Fruit fly (Drosophila melanogaster) whole organism, embryonic: ENCODE measurements around the gene CG32847.

ENCODE experiments used
- ATbp ChIP-seq: fragments of 200-800 bp; sonication (Bioruptor generic); optimal IDR thresholded peaks from 2 replicates; lab custom pipeline; 2017; ENCODE audit warnings: missing biosample characterization, mild to moderate bottlenecking, missing genetic modification characterization, missing genetic modification reagents
- Asciz ChIP-seq: fragments of 200-800 bp; sonication (Bioruptor generic); optimal IDR thresholded peaks from 2 replicates; lab custom pipeline; 2017; ENCODE audit warnings: missing biosample characterization, mild to moderate bottlenecking, missing genetic modification characterization, missing genetic modification reagents
- CG10147 ChIP-seq: fragments of 200-800 bp; sonication (Bioruptor generic); optimal IDR thresholded peaks from 2 replicates; lab custom pipeline; 2019; ENCODE audit warnings: missing biosample characterization, mild to moderate bottlenecking, missing genetic modification characterization, moderate library complexity
- CG10654 ChIP-seq: fragments of 200-800 bp; sonication (Bioruptor generic); optimal IDR thresholded peaks from 2 replicates; lab custom pipeline; 2016; ENCODE audit warnings: missing biosample characterization, missing genetic modification characterization
- CG15269 ChIP-seq: fragments of 200-800 bp; sonication (Bioruptor generic); optimal IDR thresholded peaks from 2 replicates; lab custom pipeline; 2018; ENCODE audit warnings: missing biosample characterization, mild to moderate bottlenecking, missing genetic modification characterization, moderate library complexity
- CG15479 ChIP-seq: fragments of 200-800 bp; sonication (Bioruptor generic); optimal IDR thresholded peaks from 3 replicates; lab custom pipeline; 2019; ENCODE audit warnings: missing biosample characterization, mild to moderate bottlenecking, missing genetic modification characterization, moderate library complexity
- CG17361 ChIP-seq: fragments of 200-800 bp; sonication (Bioruptor generic); IDR thresholded peaks from 3 replicates; pipeline ENCODE4 v1.3.6; 2022; ENCODE audit warnings: missing biosample characterization, missing genetic modification characterization
- CG17612 ChIP-seq: fragments of 200-800 bp; sonication (Bioruptor generic); IDR thresholded peaks from 2 replicates; pipeline ENCODE4 v1.3.6; 2022; ENCODE audit warnings: missing biosample characterization, missing genetic modification characterization
- CG30431 ChIP-seq: fragments of 200-800 bp; sonication (Bioruptor generic); optimal IDR thresholded peaks from 2 replicates; lab custom pipeline; 2017; ENCODE audit warnings: missing biosample characterization, missing genetic modification characterization
- CG3065 ChIP-seq: fragments of 200-800 bp; sonication (Bioruptor generic); optimal IDR thresholded peaks from 2 replicates; lab custom pipeline; 2016; ENCODE audit warnings: missing biosample characterization, missing genetic modification characterization
- CG31365 ChIP-seq: fragments of 200-800 bp; sonication (Bioruptor generic); optimal IDR thresholded peaks from 2 replicates; lab custom pipeline; 2018; ENCODE audit warnings: missing biosample characterization, mild to moderate bottlenecking, missing genetic modification characterization
- CG4328 ChIP-seq: fragments of 200-800 bp; sonication (Bioruptor generic); optimal IDR thresholded peaks from 3 replicates; lab custom pipeline; 2017; ENCODE audit warnings: missing biosample characterization, missing genetic modification reagents, missing genetic modification characterization
- CG4360 ChIP-seq: fragments of 200-800 bp; sonication (Bioruptor generic); IDR thresholded peaks from 2 replicates; pipeline ENCODE4 v1.3.6; 2022; ENCODE audit warnings: missing biosample characterization, missing genetic modification characterization
- CG4820 ChIP-seq: fragments of 200-800 bp; sonication (Bioruptor generic); optimal IDR thresholded peaks from 3 replicates; lab custom pipeline; 2016; ENCODE audit warnings: missing biosample characterization, missing genetic modification characterization
- CG5180 ChIP-seq: fragments of 200-800 bp; sonication (Bioruptor generic); optimal IDR thresholded peaks from 3 replicates; lab custom pipeline; 2017; ENCODE audit warnings: missing biosample characterization, missing genetic modification characterization, mild to moderate bottlenecking, moderate library complexity, missing genetic modification reagents
- CG5245 ChIP-seq: fragments of 200-800 bp; sonication (Bioruptor generic); optimal IDR thresholded peaks from 3 replicates; lab custom pipeline; 2016; ENCODE audit warnings: missing biosample characterization, missing genetic modification characterization
- CG6765 ChIP-seq: fragments of 200-800 bp; sonication (Bioruptor generic); optimal IDR thresholded peaks from 3 replicates; lab custom pipeline; 2017; ENCODE audit warnings: missing biosample characterization, mild to moderate bottlenecking, missing genetic modification characterization
- CG8281 ChIP-seq: fragments of 200-800 bp; sonication (Bioruptor generic); optimal IDR thresholded peaks from 2 replicates; lab custom pipeline; 2018; ENCODE audit warnings: missing biosample characterization, mild to moderate bottlenecking, missing genetic modification characterization, moderate library complexity
- CHES-1-like ChIP-seq: fragments of 200-800 bp; sonication (Bioruptor generic); optimal IDR thresholded peaks from 2 replicates; lab custom pipeline; 2016; ENCODE audit warnings: missing biosample characterization, missing genetic modification characterization
- CrebB ChIP-seq: fragments of 200-800 bp; sonication (Bioruptor generic); optimal IDR thresholded peaks from 3 replicates; lab custom pipeline; 2018; ENCODE audit warnings: missing biosample characterization, mild to moderate bottlenecking, missing genetic modification characterization
- D19A ChIP-seq: fragments of 200-800 bp; optimal IDR thresholded peaks from 3 replicates; lab custom pipeline; 2019; ENCODE audit warnings: missing biosample characterization, mild to moderate bottlenecking, missing genetic modification characterization, moderate library complexity
- Elba2 ChIP-seq: fragments of 200-800 bp; sonication (Bioruptor generic); optimal IDR thresholded peaks from 3 replicates; lab custom pipeline; 2016; ENCODE audit warnings: missing biosample characterization, missing genetic modification characterization
- Max ChIP-seq: fragments of 200-800 bp; sonication (Bioruptor generic); optimal IDR thresholded peaks from 2 replicates; lab custom pipeline; 2016; ENCODE audit warnings: missing biosample characterization, mild to moderate bottlenecking, missing genetic modification characterization
- Nf-YC ChIP-seq: fragments of 200-800 bp; optimal IDR thresholded peaks from 3 replicates; lab custom pipeline; 2019; ENCODE audit warnings: missing biosample characterization, mild to moderate bottlenecking, missing genetic modification characterization, moderate library complexity
- PHDP ChIP-seq: fragments of 200-800 bp; sonication (Bioruptor generic); optimal IDR thresholded peaks from 3 replicates; lab custom pipeline; 2018; ENCODE audit warnings: missing biosample characterization, mild to moderate bottlenecking, missing genetic modification characterization, moderate library complexity
- Six4 ChIP-seq: fragments of 200-800 bp; sonication (Bioruptor generic); optimal IDR thresholded peaks from 2 replicates; lab custom pipeline; 2016; ENCODE audit warnings: missing biosample characterization, missing genetic modification characterization
- Sox100B ChIP-seq: fragments of 200-800 bp; sonication (Bioruptor generic); optimal IDR thresholded peaks from 3 replicates; lab custom pipeline; 2018; ENCODE audit warnings: missing biosample characterization, mild to moderate bottlenecking, missing genetic modification characterization
- Trl ChIP-seq, 3 experiments: fragments of >200 bp in 2 of 3; fragments of 200-800 bp in 1 of 3; sonication (Bioruptor generic) in 1 of 3; optimal IDR thresholded peaks; 2 replicates in 1 of 3; 3 replicates in 2 of 3; lab custom pipeline; 2016 to 2017; ENCODE audit warnings: missing biosample characterization in 1 of 3, missing genetic modification characterization in 1 of 3
- ash1 ChIP-seq: fragments of 200-800 bp; sonication (Bioruptor generic); optimal IDR thresholded peaks from 2 replicates; lab custom pipeline; 2018; ENCODE audit warnings: missing biosample characterization, mild to moderate bottlenecking, missing genetic modification characterization
- az2 ChIP-seq: fragments of 200-800 bp; sonication (Bioruptor generic); optimal IDR thresholded peaks from 3 replicates; lab custom pipeline; 2016; ENCODE audit warnings: missing biosample characterization, missing genetic modification characterization
- bbx ChIP-seq: fragments of 200-800 bp; sonication (Bioruptor generic); IDR thresholded peaks from 2 replicates; pipeline ENCODE4 v1.3.6; 2022; ENCODE audit warnings: missing biosample characterization, missing genetic modification characterization; ENCODE audit not compliant: partially characterized antibody
- br ChIP-seq: fragments of >200 bp; optimal IDR thresholded peaks from 2 replicates; lab custom pipeline; 2017
- cas ChIP-seq: fragments of 200-800 bp; sonication (Bioruptor generic); IDR thresholded peaks from 2 replicates; pipeline ENCODE4 v1.3.6; 2022; ENCODE audit warnings: missing biosample characterization, missing genetic modification characterization
- chif ChIP-seq, 2 experiments: fragments of 200-800 bp; sonication (Bioruptor generic); optimal IDR thresholded peaks; 3 replicates each; lab custom pipeline; 2016; ENCODE audit warnings: missing biosample characterization in 2 of 2, missing genetic modification characterization in 2 of 2
- chn ChIP-seq: fragments of 200-800 bp; sonication (Bioruptor generic); optimal IDR thresholded peaks from 2 replicates; lab custom pipeline; 2016; ENCODE audit warnings: missing biosample characterization, missing genetic modification characterization
- fd64A ChIP-seq: fragments of 200-800 bp; sonication (Bioruptor generic); optimal IDR thresholded peaks from 3 replicates; lab custom pipeline; 2018; ENCODE audit warnings: missing biosample characterization, mild to moderate bottlenecking, missing genetic modification characterization
- gcm2 ChIP-seq: fragments of 200-800 bp; sonication (Bioruptor generic); optimal IDR thresholded peaks from 2 replicates; lab custom pipeline; 2016; ENCODE audit warnings: missing biosample characterization, missing genetic modification characterization
- gem ChIP-seq: fragments of 200-800 bp; sonication (Bioruptor generic); optimal IDR thresholded peaks from 2 replicates; lab custom pipeline; 2019; ENCODE audit warnings: missing biosample characterization, mild to moderate bottlenecking, missing genetic modification characterization, moderate library complexity
- grau ChIP-seq: fragments of 200-800 bp; optimal IDR thresholded peaks from 3 replicates; lab custom pipeline; 2019; ENCODE audit warnings: missing biosample characterization, mild to moderate bottlenecking, missing genetic modification characterization, moderate library complexity
- gsb-n ChIP-seq: fragments of 200-800 bp; sonication (Bioruptor generic); optimal IDR thresholded peaks from 3 replicates; lab custom pipeline; 2018; ENCODE audit warnings: missing biosample characterization, mild to moderate bottlenecking, missing genetic modification characterization
- gt ChIP-seq: fragments of 200-800 bp; sonication (Bioruptor generic); IDR thresholded peaks from 2 replicates; pipeline ENCODE4 v1.3.6; 2022; ENCODE audit warnings: missing biosample characterization, missing genetic modification characterization
- h ChIP-seq: fragments of >200 bp; optimal IDR thresholded peaks from 2 replicates; lab custom pipeline; 2017
- lbe ChIP-seq: fragments of 200-800 bp; sonication (Bioruptor generic); optimal IDR thresholded peaks from 2 replicates; lab custom pipeline; 2016; ENCODE audit warnings: missing biosample characterization, mild to moderate bottlenecking, missing genetic modification characterization
- lmd ChIP-seq: fragments of 200-800 bp; sonication (Bioruptor generic); IDR thresholded peaks from 2 replicates; pipeline ENCODE4 v1.3.6; 2022; ENCODE audit warnings: missing biosample characterization, missing genetic modification characterization
- nau ChIP-seq: fragments of 200-800 bp; sonication (Bioruptor generic); optimal IDR thresholded peaks from 3 replicates; lab custom pipeline; 2017; ENCODE audit warnings: missing biosample characterization, mild to moderate bottlenecking, missing genetic modification characterization, missing genetic modification reagents
- peb ChIP-seq: fragments of 200-800 bp; sonication (Bioruptor generic); IDR thresholded peaks from 2 replicates; pipeline ENCODE4 v1.3.6; 2022; ENCODE audit warnings: missing biosample characterization, missing genetic modification characterization
- sens ChIP-seq: fragments of 200-800 bp; sonication (Bioruptor generic); peaks from one replicate; lab custom pipeline; 2016; ENCODE audit warnings: missing biosample characterization, missing genetic modification characterization
- sug ChIP-seq: fragments of 200-800 bp; optimal IDR thresholded peaks from 2 replicates; lab custom pipeline; 2019; ENCODE audit warnings: missing biosample characterization, mild to moderate bottlenecking, missing genetic modification characterization, moderate library complexity
- twi ChIP-seq: fragments of 200-800 bp; optimal IDR thresholded peaks from 2 replicates; lab custom pipeline; 2019; ENCODE audit warnings: missing biosample characterization, mild to moderate bottlenecking, missing genetic modification characterization, moderate library complexity
- zen2 ChIP-seq: fragments of 200-800 bp; sonication (Bioruptor generic); IDR thresholded peaks from 3 replicates; pipeline ENCODE4 v1.3.6; 2022; ENCODE audit warnings: missing biosample characterization, missing genetic modification characterization; ENCODE audit not compliant: partially characterized antibody
- zfh1 ChIP-seq: fragments of 200-800 bp; sonication (Bioruptor generic); IDR thresholded peaks from 3 replicates; pipeline ENCODE4 v1.3.6; 2022; ENCODE audit warnings: missing biosample characterization, missing genetic modification characterization

Gene CG32847

DNA sequence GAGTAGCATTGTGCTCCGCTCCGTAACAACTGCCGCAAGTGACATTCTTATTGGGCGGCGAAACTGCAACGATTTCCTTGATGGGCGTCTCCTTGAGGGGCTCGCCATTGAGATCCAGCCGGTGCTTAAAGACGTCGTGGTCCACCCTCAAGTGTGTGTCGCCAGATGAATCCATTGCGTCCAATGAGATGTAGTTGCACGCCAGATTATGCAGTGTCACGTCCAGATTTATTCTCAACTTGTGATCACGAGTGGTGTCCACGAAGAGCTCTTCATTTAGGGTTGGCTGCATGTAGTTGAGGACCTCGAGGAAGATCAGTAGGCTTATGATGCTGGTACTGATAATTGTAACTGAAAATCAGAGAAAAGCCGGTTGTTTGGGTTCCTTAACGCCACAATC lies 41.6 kb downstream of the CG32847 start:
- TF ChIP-seq bbx (GFP tag; lab: Robert Waterston, UW) (no peak), PHDP (tag; lab: Kevin White, UChicago) (no peak), fd64A (GFP tag; lab: Kevin White, UChicago) (no peak), CG17612 (GFP tag; lab: Robert Waterston, UW) (no peak), Elba2 (peak; percentile 9), Trl (optimal IDR thresholded peaks at IDR 0.05; lab: Kevin White, UChicago) (no peak), Trl (GFP tag; optimal IDR thresholded peaks at IDR 0.05; lab: Kevin White, UChicago) (no peak), CG8281 (tag; lab: Kevin White, UChicago) (no peak), CG4360 (GFP tag; lab: Robert Waterston, UW) (no peak)

DNA sequence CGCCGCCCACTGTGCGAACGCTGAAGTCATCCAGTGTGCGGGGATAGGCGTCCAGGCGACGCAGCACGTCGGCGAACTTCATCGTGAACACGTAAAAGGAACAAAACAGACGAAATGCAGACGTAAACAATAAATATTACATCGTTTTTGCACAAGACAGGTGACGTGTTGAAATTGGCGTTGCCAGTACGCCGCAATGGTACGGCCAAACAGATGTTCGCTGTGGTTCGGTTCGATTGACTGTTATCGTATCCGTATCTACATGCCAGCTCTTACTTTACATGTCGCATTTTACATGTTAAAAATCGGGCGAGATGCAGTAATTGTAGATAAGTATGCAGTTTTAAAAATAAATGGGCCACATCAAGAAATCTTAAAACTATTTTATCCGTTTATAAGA lies 42.0 kb downstream of the CG32847 start, which contains the start of gene CG7011:
CG7011 (minus strand) TSS at position 215 of the 400 bp plus-strand sequence.
- TF ChIP-seq CG4328 (GFP tag; lab: Kevin White, UChicago) (no peak), CG10147 (GFP tag; lab: Kevin White, UChicago) (no peak), h (lab: Kevin White, UChicago) (no peak), Nf-YC (tag; lab: Kevin White, UChicago) (no peak), peb (no peak), Sox100B (GFP tag; lab: Kevin White, UChicago) (no peak), gem (tag; lab: Kevin White, UChicago) (no peak), CG15479 (peak; percentile 55), ATbp (GFP tag; lab: Kevin White, UChicago) (no peak), D19A (no peak), br (no peak), lmd (GFP tag; lab: Robert Waterston, UW) (no peak), grau (tag; lab: Kevin White, UChicago) (no peak), chif (GFP tag; optimal IDR thresholded peaks at IDR 0.05; lab: Kevin White, UChicago) (no peak), zen2 (GFP tag; lab: Robert Waterston, UW) (peak; percentile 39; the same call in 1 of the 3 replicates), chn (no peak), gt (GFP tag; lab: Robert Waterston, UW) (no peak), cas (no peak), CrebB (tag; lab: Kevin White, UChicago) (no peak), CHES-1-like (GFP tag; lab: Kevin White, UChicago) (peak; percentile 35), nau (GFP tag; lab: Kevin White, UChicago) (no peak), Six4 (GFP tag; lab: Kevin White, UChicago) (no peak), twi (peak; percentile 6), CG3065 (GFP tag; lab: Kevin White, UChicago) (no peak), CG5180 (peak; percentile 88), CG10654 (GFP tag; lab: Kevin White, UChicago) (no peak), Asciz (GFP tag; lab: Kevin White, UChicago) (no peak), CG30431 (GFP tag; lab: Kevin White, UChicago) (no peak), CG17361 (GFP tag; lab: Robert Waterston, UW) (no peak), Max (GFP tag; lab: Kevin White, UChicago) (no peak), zfh1 (GFP tag; lab: Robert Waterston, UW) (no peak), CG15269 (no peak), lbe (GFP tag; lab: Kevin White, UChicago) (no peak), sug (no peak), az2 (no peak), gcm2 (GFP tag; lab: Kevin White, UChicago) (no peak), ash1 (GFP tag; lab: Kevin White, UChicago) (no peak), CG6765 (GFP tag; lab: Kevin White, UChicago) (no peak), CG5245 (GFP tag; lab: Kevin White, UChicago) (no peak), CG4820 (GFP tag; lab: Kevin White, UChicago) (no peak), gsb-n (tag; lab: Kevin White, UChicago) (no peak), sens (GFP tag; lab: Kevin White, UChicago) (peak; percentile 23), CG31365 (tag; lab: Kevin White, UChicago) (no peak)
